Fruit fly (Drosophila melanogaster) whole organism, wandering third instar larva: ENCODE results near the gene Ubc84D.

ENCODE experiments used
- Abd-B ChIP-seq: fragments of >200 bp; optimal IDR thresholded peaks from 2 replicates; lab custom pipeline; 2017; ENCODE audit warnings: missing biosample characterization, missing genetic modification characterization
- CG32264 ChIP-seq: fragments of 200-800 bp; sonication (Bioruptor generic); optimal IDR thresholded peaks from 2 replicates; lab custom pipeline; 2016; ENCODE audit warnings: missing biosample characterization, missing genetic modification characterization
- CG9705 ChIP-seq: fragments of 200-800 bp; sonication (Bioruptor generic); optimal IDR thresholded peaks from 2 replicates; lab custom pipeline; 2018; ENCODE audit warnings: missing biosample characterization, mild to moderate bottlenecking, missing genetic modification characterization
- CrebA ChIP-seq: fragments of 200-800 bp; sonication (Bioruptor generic); optimal IDR thresholded peaks from 2 replicates; lab custom pipeline; 2016; ENCODE audit warnings: missing biosample characterization, mild to moderate bottlenecking, missing genetic modification characterization, borderline replicate concordance
- Dfd ChIP-seq: fragments of >200 bp; optimal IDR thresholded peaks from 2 replicates; lab custom pipeline; 2017; ENCODE audit warnings: missing biosample characterization, missing genetic modification characterization
- Dif ChIP-seq: fragments of 200-275, 200-300 bp; sonication (Bioruptor generic); optimal IDR thresholded peaks from 2 replicates; lab custom pipeline; 2018; ENCODE audit warnings: missing biosample characterization, missing genetic modification characterization; ENCODE audit not compliant: partially characterized antibody
- HLH106 ChIP-seq: fragments of 200-800 bp; optimal IDR thresholded peaks from 3 replicates; lab custom pipeline; 2019; ENCODE audit warnings: missing biosample characterization, mild to moderate bottlenecking, missing genetic modification characterization, moderate library complexity
- Hnf4 ChIP-seq: fragments of 200-800 bp; sonication (Bioruptor generic); optimal IDR thresholded peaks from 2 replicates; lab custom pipeline; 2016; ENCODE audit warnings: missing biosample characterization, mild to moderate bottlenecking, missing genetic modification characterization
- Hr78 ChIP-seq: fragments of >200 bp; optimal IDR thresholded peaks from 2 replicates; lab custom pipeline; 2017; ENCODE audit warnings: missing biosample characterization, missing genetic modification characterization
- Hr83 ChIP-seq: fragments of 200-300 bp; sonication (Bioruptor generic); optimal IDR thresholded peaks from 2 replicates; lab custom pipeline; 2016; ENCODE audit warnings: missing biosample characterization, mild to moderate bottlenecking, missing genetic modification characterization, moderate library complexity; ENCODE audit not compliant: poor library complexity, severe bottlenecking
- Jra ChIP-seq: sonication (Bioruptor generic); optimal IDR thresholded peaks from 2 replicates; lab custom pipeline; 2016; ENCODE audit warnings: missing biosample characterization, missing genetic modification characterization
- Mio ChIP-seq: sonication (Bioruptor generic); optimal IDR thresholded peaks from 2 replicates; lab custom pipeline; 2016; ENCODE audit warnings: missing biosample characterization, missing genetic modification characterization
- Myc ChIP-seq: fragments of >200 bp; optimal IDR thresholded peaks from 2 replicates; lab custom pipeline; 2017
- N ChIP-seq: fragments of >200 bp; optimal IDR thresholded peaks from 2 replicates; lab custom pipeline; 2018; ENCODE audit warnings: missing biosample characterization, missing external identifiers, missing genetic modification characterization
- OdsH ChIP-seq: fragments of 200-800 bp; sonication (Bioruptor generic); optimal IDR thresholded peaks from 2 replicates; lab custom pipeline; 2016; ENCODE audit warnings: missing biosample characterization, mild to moderate bottlenecking, missing genetic modification characterization
- Rel ChIP-seq, 2 experiments: fragments of 200-800 bp; sonication (Bioruptor generic) in 1 of 2; optimal IDR thresholded peaks; 2 replicates in 1 of 2; 3 replicates in 1 of 2; lab custom pipeline; 2016 to 2019; ENCODE audit warnings: mild to moderate bottlenecking in 2 of 2, missing biosample characterization in 2 of 2, missing genetic modification characterization in 2 of 2, moderate library complexity in 1 of 2
- Sp1 ChIP-seq: fragments of 200-800 bp; sonication (Bioruptor generic); optimal IDR thresholded peaks from 3 replicates; lab custom pipeline; 2019; ENCODE audit warnings: missing biosample characterization, mild to moderate bottlenecking, missing genetic modification characterization, moderate library complexity
- Vsx2 ChIP-seq: fragments of 200-300, 225-300 bp; sonication (Bioruptor generic); optimal IDR thresholded peaks from 2 replicates; lab custom pipeline; 2018; ENCODE audit warnings: missing biosample characterization, missing genetic modification characterization; ENCODE audit not compliant: partially characterized antibody
- br ChIP-seq: fragments of 200-800 bp; sonication (Bioruptor generic); optimal IDR thresholded peaks from 2 replicates; lab custom pipeline; 2016; ENCODE audit warnings: missing biosample characterization, missing genetic modification characterization
- brk ChIP-seq: fragments of 200-800 bp; sonication (Bioruptor generic); optimal IDR thresholded peaks from 2 replicates; lab custom pipeline; 2016; ENCODE audit warnings: missing biosample characterization, mild to moderate bottlenecking, missing genetic modification characterization
- dl ChIP-seq, 2 experiments: fragments of 175-275, 200-275 bp in 1 of 2; fragments of 200-275 bp in 1 of 2; sonication (Bioruptor generic); optimal IDR thresholded peaks; lab custom pipeline; 2018; ENCODE audit warnings: mild to moderate bottlenecking in 2 of 2, missing biosample characterization in 2 of 2, missing genetic modification characterization in 2 of 2, moderate library complexity in 2 of 2; ENCODE audit not compliant: partially characterized antibody in 2 of 2, insufficient read depth in 1 of 2
- dmrt93B ChIP-seq: fragments of 200-800 bp; sonication (Bioruptor generic); optimal IDR thresholded peaks from 2 replicates; lab custom pipeline; 2018; ENCODE audit warnings: missing biosample characterization, mild to moderate bottlenecking, missing genetic modification characterization
- dsf ChIP-seq: sonication (Bioruptor generic); optimal IDR thresholded peaks from 2 replicates; lab custom pipeline; 2016; ENCODE audit warnings: missing biosample characterization, missing genetic modification characterization, borderline replicate concordance
- ey ChIP-seq: fragments of 200-800 bp; sonication (Bioruptor generic); optimal IDR thresholded peaks from 2 replicates; lab custom pipeline; 2016; ENCODE audit warnings: missing biosample characterization, missing genetic modification characterization
- foxo ChIP-seq, 2 experiments: fragments of 200-800 bp; sonication (Bioruptor generic); optimal IDR thresholded peaks; 2 replicates in 1 of 2; 3 replicates in 1 of 2; lab custom pipeline; 2016 to 2017; ENCODE audit warnings: missing biosample characterization in 2 of 2, missing genetic modification characterization in 2 of 2
- fru ChIP-seq: fragments of 200-800 bp; sonication (Bioruptor generic); optimal IDR thresholded peaks from 3 replicates; lab custom pipeline; 2016; ENCODE audit warnings: missing biosample characterization, mild to moderate bottlenecking, missing genetic modification characterization
- h ChIP-seq: fragments of 200-800 bp; sonication (Bioruptor generic); optimal IDR thresholded peaks from 3 replicates; lab custom pipeline; 2016; ENCODE audit warnings: missing biosample characterization, mild to moderate bottlenecking, missing genetic modification characterization
- jim ChIP-seq: fragments of 175-275, 200-325 bp; sonication (Bioruptor generic); optimal IDR thresholded peaks from 2 replicates; lab custom pipeline; 2016; ENCODE audit warnings: missing biosample characterization, mild to moderate bottlenecking, missing genetic modification characterization
- lola ChIP-seq: fragments of >200 bp; optimal IDR thresholded peaks from 2 replicates; lab custom pipeline; 2017; ENCODE audit warnings: missing biosample characterization, missing genetic modification characterization
- pan ChIP-seq: fragments of >200 bp; optimal IDR thresholded peaks from 2 replicates; lab custom pipeline; 2017
- psq ChIP-seq: fragments of 200-800 bp; sonication (Bioruptor generic); optimal IDR thresholded peaks from 3 replicates; lab custom pipeline; 2017; ENCODE audit warnings: missing biosample characterization, mild to moderate bottlenecking, missing genetic modification characterization, moderate library complexity
- rgr ChIP-seq: fragments of 200-800 bp; sonication (Bioruptor generic); optimal IDR thresholded peaks from 3 replicates; lab custom pipeline; 2016; ENCODE audit warnings: missing biosample characterization, mild to moderate bottlenecking, missing genetic modification characterization
- sage ChIP-seq: fragments of 200-800 bp; sonication (Bioruptor generic); optimal IDR thresholded peaks from 2 replicates; lab custom pipeline; 2016; ENCODE audit warnings: missing biosample characterization, mild to moderate bottlenecking, missing genetic modification characterization
- tai ChIP-seq: sonication (Bioruptor generic); optimal IDR thresholded peaks from 2 replicates; lab custom pipeline; 2016; ENCODE audit warnings: missing biosample characterization, missing genetic modification characterization
- usp ChIP-seq: fragments of >200 bp; optimal IDR thresholded peaks from 2 replicates; lab custom pipeline; 2017; ENCODE audit warnings: missing biosample characterization, missing genetic modification characterization
- woc ChIP-seq: sonication (Bioruptor generic); optimal IDR thresholded peaks from 2 replicates; lab custom pipeline; 2016; ENCODE audit warnings: missing biosample characterization, mild to moderate bottlenecking, missing genetic modification characterization

Gene Ubc84D

DNA sequence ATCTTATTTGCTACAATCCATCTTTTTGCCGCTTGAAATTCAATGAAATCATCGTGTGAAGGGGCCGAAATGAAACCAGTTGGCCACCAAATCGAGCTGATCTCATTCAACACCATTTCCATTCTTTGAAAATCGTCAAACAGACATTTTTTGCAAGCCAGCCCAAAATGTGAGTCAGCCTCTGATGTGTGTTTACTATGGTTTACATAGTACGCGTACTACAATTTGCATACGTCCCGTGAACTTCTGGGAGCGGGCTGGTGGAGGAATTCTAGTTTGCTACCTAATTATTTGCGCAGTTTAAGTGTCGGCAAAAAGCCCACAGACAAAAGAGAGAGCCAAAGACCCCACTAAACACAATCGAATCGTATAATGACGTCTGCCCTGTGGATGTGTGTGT lies 16.0 kb downstream of the Ubc84D start:
- TF ChIP-seq Jra (GFP tag; lab: Kevin White, UChicago) (no peak), OdsH (no peak), tai (GFP tag; lab: Kevin White, UChicago) (no peak), dsf (GFP tag; lab: Kevin White, UChicago) (no peak), HLH106 (tag; lab: Kevin White, UChicago) (no peak), fru (no peak), br (GFP tag; lab: Kevin White, UChicago) (no peak), jim (GFP tag; lab: Kevin White, UChicago) (no peak), Mio (GFP tag; lab: Kevin White, UChicago) (no peak), woc (GFP tag; lab: Kevin White, UChicago) (no peak), h (no peak), foxo (GFP tag; optimal IDR thresholded peaks at IDR 0.05; lab: Kevin White, UChicago) (no peak), Vsx2 (GFP tag; lab: Kevin White, UChicago) (no peak), CG9705 (GFP tag; lab: Kevin White, UChicago) (no peak)

DNA sequence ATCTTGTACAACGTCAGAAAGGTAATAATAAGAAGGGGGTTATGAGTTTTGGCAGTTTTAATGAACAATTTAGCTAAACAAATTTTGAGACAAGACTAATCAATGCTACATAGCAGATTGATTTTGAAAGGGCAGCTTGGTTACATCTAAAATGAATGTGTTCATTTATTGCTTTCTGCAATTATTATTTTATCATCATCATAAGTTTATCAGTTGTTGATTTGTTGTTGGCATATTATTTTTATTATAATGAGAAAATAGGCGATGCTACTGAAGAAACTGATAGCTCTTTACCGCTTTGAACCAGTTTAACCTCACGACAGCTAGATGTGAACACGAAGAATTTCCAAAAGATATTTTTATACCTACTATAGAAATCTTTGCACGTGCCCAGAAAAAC lies 17.0 kb downstream of the Ubc84D start, which contains the start of gene Mics1:
Mics1 (minus strand) TSS at position 101 of the 400 bp plus-strand sequence.
- no peak for TF ChIP-seq Vsx2 (GFP tag; lab: Kevin White, UChicago)
- TF ChIP-seq, all 38 proteins: peak for 0

DNA sequence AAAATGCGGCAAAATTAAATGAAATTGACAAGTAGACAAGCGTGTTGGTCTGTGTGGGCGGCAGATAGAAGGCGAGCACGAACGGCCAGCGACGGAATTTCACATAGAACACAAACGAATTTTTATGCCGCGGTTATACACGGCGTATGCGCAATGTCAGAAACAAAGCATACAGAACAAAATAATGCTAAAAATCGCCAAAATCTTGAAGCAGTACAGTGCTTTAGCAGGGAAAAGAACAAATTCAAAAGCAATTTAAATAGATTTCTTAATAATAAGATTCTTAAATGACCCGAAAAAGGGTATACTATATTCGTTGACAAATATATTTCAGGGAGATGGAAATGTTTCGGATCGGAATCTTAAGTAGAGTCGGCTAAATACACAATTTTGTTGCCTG lies 18.7 kb downstream of the Ubc84D start:
- TF ChIP-seq h (peak; percentile 33), rgr (GFP tag; lab: Kevin White, UChicago) (peak; percentile 31), Hr83 (no peak), CG32264 (no peak)

DNA sequence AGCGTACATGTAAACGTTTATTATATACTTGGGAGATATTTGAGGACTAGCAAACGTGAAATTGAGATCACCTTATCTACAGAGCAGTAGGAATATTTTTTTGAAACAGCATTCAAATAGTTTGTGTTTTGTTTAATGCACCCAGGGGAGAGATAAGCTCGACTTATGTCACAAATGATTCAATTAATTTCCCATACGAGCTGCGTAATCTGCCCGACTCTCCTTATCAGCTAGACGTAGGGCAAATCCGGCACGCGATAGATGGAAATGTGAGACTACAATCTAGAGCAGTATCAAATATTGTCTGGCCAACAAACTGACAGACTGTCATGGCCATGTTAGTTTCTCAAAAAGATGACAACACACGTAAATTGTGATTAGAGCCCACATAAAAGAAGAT lies 19.8 kb downstream of the Ubc84D start:
- no peak for TF ChIP-seq woc (GFP tag; lab: Kevin White, UChicago)
- TF ChIP-seq OdsH = no peak
- TF ChIP-seq CG32264 = no peak
- TF ChIP-seq sage = no peak
- TF ChIP-seq rgr (GFP tag; lab: Kevin White, UChicago) = no peak
- no peak for TF ChIP-seq lola (GFP tag; lab: Kevin White, UChicago)

DNA sequence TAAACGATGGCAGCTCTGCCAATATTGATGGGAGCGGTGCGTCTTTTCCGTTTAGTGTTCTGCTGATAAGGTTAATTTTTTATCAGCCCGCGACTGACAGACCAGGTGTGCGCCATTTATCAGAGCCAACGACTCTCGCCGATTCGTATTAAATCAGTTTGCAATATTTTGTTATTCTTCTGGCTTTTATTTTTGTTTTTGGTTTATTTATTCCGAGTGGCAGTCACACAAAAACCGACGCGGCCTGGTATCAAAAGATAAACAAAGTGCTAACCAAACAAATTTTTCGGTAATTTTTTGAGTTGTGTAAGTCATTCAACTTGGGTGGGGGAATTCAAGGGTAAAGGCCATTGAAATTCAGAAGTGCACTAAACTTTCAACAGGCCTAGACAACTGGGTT lies 21.8 kb downstream of the Ubc84D start:
- no peak for TF ChIP-seq Abd-B (GFP tag; lab: Kevin White, UChicago)
- TF ChIP-seq br (GFP tag; lab: Kevin White, UChicago) = peak; percentile 33
- no peak for TF ChIP-seq pan
- TF ChIP-seq ey (GFP tag; lab: Kevin White, UChicago) = no peak
- TF ChIP-seq Dif (GFP tag; lab: Kevin White, UChicago) = no peak
- no peak for TF ChIP-seq jim (GFP tag; lab: Kevin White, UChicago)
- no peak for TF ChIP-seq Hr78 (GFP tag; lab: Kevin White, UChicago)
- no peak for TF ChIP-seq fru
- no peak for TF ChIP-seq dsf (GFP tag; lab: Kevin White, UChicago)
- no peak for TF ChIP-seq woc (GFP tag; lab: Kevin White, UChicago)
- peak; percentile 25 for TF ChIP-seq OdsH
- TF ChIP-seq N (GFP tag; lab: Kevin White, UChicago) = no peak
- TF ChIP-seq Dfd (GFP tag; lab: Kevin White, UChicago) = no peak
- TF ChIP-seq Hr83 = no peak
- no peak for TF ChIP-seq foxo (GFP tag; optimal IDR thresholded peaks at IDR 0.05; lab: Kevin White, UChicago)
- no peak for TF ChIP-seq brk
- peak; percentile 56 for TF ChIP-seq h
- TF ChIP-seq tai (GFP tag; lab: Kevin White, UChicago) = no peak
- TF ChIP-seq CG9705 (GFP tag; lab: Kevin White, UChicago) = no peak
- TF ChIP-seq rgr (GFP tag; lab: Kevin White, UChicago) = no peak
- TF ChIP-seq Sp1 (GFP tag; lab: Kevin White, UChicago) = peak; percentile 16
- TF ChIP-seq Myc = no peak
- no peak for TF ChIP-seq Vsx2 (GFP tag; lab: Kevin White, UChicago)
- no peak for TF ChIP-seq usp
- TF ChIP-seq lola (GFP tag; lab: Kevin White, UChicago) = no peak
- TF ChIP-seq sage = no peak
- no peak for TF ChIP-seq Hnf4 (GFP tag; lab: Kevin White, UChicago)
- peak; percentile 18 for TF ChIP-seq Rel (GFP tag; optimal IDR thresholded peaks at IDR 0.05; lab: Kevin White, UChicago)
- TF ChIP-seq Rel (tag; optimal IDR thresholded peaks at IDR 0.05; lab: Kevin White, UChicago) = peak; percentile 74
- no peak for TF ChIP-seq dmrt93B
- peak; percentile 41 for TF ChIP-seq CrebA
- TF ChIP-seq psq (GFP tag; lab: Kevin White, UChicago) = no peak
- no peak for TF ChIP-seq dl (GFP tag; optimal IDR thresholded peaks at IDR 0.05; lab: Kevin White, UChicago; ENCODE audit: insufficient read depth in 1 of 2, partially characterized antibody in 2 of 2)
- no peak for TF ChIP-seq Mio (GFP tag; lab: Kevin White, UChicago)
- no peak for TF ChIP-seq HLH106 (tag; lab: Kevin White, UChicago)
- TF ChIP-seq CG32264 = no peak
